Worm (Caenorhabditis elegans) whole organism, L3 larva: Measurements from ENCODE around the gene rps-5.

Experiments used
- ceh-16 ChIP-seq: sonication (generic microtip); optimal IDR thresholded peaks from 2 replicates; lab custom pipeline; 2017; ENCODE audit warnings: missing biosample characterization, missing genetic modification characterization
- ceh-82 ChIP-seq: fragments of 150-350 bp; optimal IDR thresholded peaks from 2 replicates; lab custom pipeline; 2014; ENCODE audit warnings: missing biosample characterization, missing genetic modification characterization
- ceh-9 ChIP-seq: sonication (generic microtip); optimal IDR thresholded peaks from 2 replicates; lab custom pipeline; 2018; ENCODE audit warnings: missing biosample characterization, missing genetic modification characterization
- elt-1 ChIP-seq: fragments of 150-350 bp; optimal IDR thresholded peaks from 2 replicates; lab custom pipeline; 2014; ENCODE audit warnings: missing biosample characterization, missing genetic modification characterization
- lin-15B ChIP-seq: fragments of 150-350 bp; optimal IDR thresholded peaks from 2 replicates; lab custom pipeline; 2014; ENCODE audit warnings: missing biosample characterization, missing genetic modification characterization
- nhr-12 ChIP-seq: fragments of 150-350 bp; optimal IDR thresholded peaks from 2 replicates; lab custom pipeline; 2014; ENCODE audit warnings: missing biosample characterization, missing genetic modification characterization
- nhr-76 ChIP-seq: fragments of 150-350 bp; sonication (generic microtip); optimal IDR thresholded peaks from 5 replicates; lab custom pipeline; 2014; ENCODE audit warnings: missing biosample characterization, missing genetic modification characterization
- skn-1 ChIP-seq: fragments of 150-350 bp; optimal IDR thresholded peaks from 2 replicates; lab custom pipeline; 2014; ENCODE audit warnings: missing biosample characterization, missing genetic modification characterization
- unc-62 ChIP-seq: fragments of 150-350 bp; sonication (generic microtip); optimal IDR thresholded peaks from 4 replicates; lab custom pipeline; 2014; ENCODE audit warnings: missing biosample characterization, missing genetic modification reagents, missing genetic modification characterization
- zag-1 ChIP-seq: fragments of 150-350 bp; optimal IDR thresholded peaks from 2 replicates; lab custom pipeline; 2014; ENCODE audit warnings: missing biosample characterization, missing genetic modification characterization
- ztf-4 ChIP-seq: fragments of 150-350 bp; optimal IDR thresholded peaks from 2 replicates; lab custom pipeline; 2014; ENCODE audit warnings: missing biosample characterization, missing genetic modification characterization

- TF ChIP-seq lin-15B (tag; lab: Kevin White, UChicago) (peak; percentile 83), ceh-82 (peak; percentile 22), unc-62 (GFP tag; lab: Kevin White, UChicago) (peak; percentile 90), ztf-4 (tag; lab: Kevin White, UChicago) (peak; percentile 20), nhr-76 (tag; lab: Kevin White, UChicago) (peak; percentile 54), elt-1 (peak; percentile 12), zag-1 (tag; lab: Kevin White, UChicago) (peak; percentile 91), ceh-16 (tag; lab: Kevin White, UChicago) (no peak), skn-1 (peak; percentile 80), ceh-9 (tag; lab: Kevin White, UChicago) (no peak), nhr-12 (tag; lab: Kevin White, UChicago) (no peak)
Measured at ce11 chrIV:11082789-11083235, 28.0 kb downstream of the rps-5 start.
